Worm (Caenorhabditis elegans): ENCODE data around the gene R02D1.2.
"Not testable (repeated sequence)": the region's sequence is repeated elsewhere in the genome, so short reads cannot be mapped to it uniquely, and the experiment has no call there.

The R02D1.2 gene

ce11 chrV:4278735-4279134 lies 43.9 kb downstream of the R02D1.2 start, which contains the start of gene srt-20:
Gene srt-20, minus strand, starts transcription at chrV:4278835.
- TF ChIP-seq nhr-77 (tag; optimal IDR thresholded peaks at IDR 0.05); zag-1 (tag; optimal IDR thresholded peaks at IDR 0.05); aha-1 (tag): not testable (repeated sequence)

- TF ChIP-seq tra-1 (GFP tag; IDR thresholded peaks at IDR 0.05): no peak
- TF ChIP-seq daf-16 (GFP tag; optimal IDR thresholded peaks at IDR 0.05): no peak
- TF ChIP-seq daf-16 (tag; optimal IDR thresholded peaks at IDR 0.05): no peak
- no peak for TF ChIP-seq nhr-237 (tag; optimal IDR thresholded peaks at IDR 0.05)
- TF ChIP-seq aha-1 (tag): peak; percentile 40
- TF ChIP-seq egl-27 (tag; optimal IDR thresholded peaks at IDR 0.05): no peak
- TF ChIP-seq unc-62 (GFP tag; optimal IDR thresholded peaks at IDR 0.05 in 1 of 2): peak in 1 of 2 experiments; percentile 91
- no peak for TF ChIP-seq unc-62 (tag; optimal IDR thresholded peaks at IDR 0.05)
- no peak for TF ChIP-seq hif-1 (tag; optimal IDR thresholded peaks at IDR 0.05)
- TF ChIP-seq rbr-2 (tag; optimal IDR thresholded peaks at IDR 0.05): no peak
- no peak for TF ChIP-seq Y48G9A.11 (GFP tag; IDR thresholded peaks at IDR 0.05)
Observed at ce11 chrV:4273372-4273771, 49.2 kb downstream of the R02D1.2 start.

- not testable (repeated sequence) for TF ChIP-seq fos-1, lin-39, zfp-2 (tag; optimal IDR thresholded peaks at IDR 0.05)
Observed at ce11 chrV:4271258-4271657, 51.3 kb downstream of the R02D1.2 start, which contains the start of gene srt-38. Gene srt-38, minus strand, starts transcription at chrV:4271358.

Measured in whole organism, L4 larva.